Worm (Caenorhabditis elegans) whole organism, young adult: ENCODE data around the gene srg-50.

Experiments used
- B0019.2 ChIP-seq: fragments of 200-800 bp; sonication (Bioruptor generic); conservative IDR thresholded peaks from 2 replicates; pipeline ENCODE4 v1.3.6; 2022; ENCODE audit warnings: missing genetic modification reagents, missing genetic modification characterization, missing compliant biosample characterization
- B0336.3 ChIP-seq: fragments of 200-800 bp; sonication (Bioruptor generic); IDR thresholded peaks from 2 replicates; pipeline ENCODE4 v1.3.6; 2022; ENCODE audit warnings: missing genetic modification characterization, missing compliant biosample characterization
- F10E7.11 ChIP-seq: sonication (generic microtip); optimal IDR thresholded peaks from 2 replicates; lab custom pipeline; 2017; ENCODE audit warnings: mild to moderate bottlenecking, missing genetic modification characterization, moderate library complexity, missing compliant biosample characterization
- F22D6.2 ChIP-seq: sonication (generic microtip); optimal IDR thresholded peaks from 2 replicates; lab custom pipeline; 2016; ENCODE audit warnings: mild to moderate bottlenecking, missing genetic modification characterization, missing compliant biosample characterization
- F37B4.10 ChIP-seq: fragments of 200-800 bp; sonication (Bioruptor generic); IDR thresholded peaks from 2 replicates; pipeline ENCODE4 v1.3.6; 2022; ENCODE audit warnings: missing genetic modification characterization, missing compliant biosample characterization
- F39B2.1 ChIP-seq: fragments of 200-800 bp; sonication (Bioruptor generic); IDR thresholded peaks from 2 replicates; pipeline ENCODE4 v1.3.6; 2022; ENCODE audit warnings: missing genetic modification reagents, missing genetic modification characterization, missing compliant biosample characterization
- F52B5.7 ChIP-seq: sonication (generic microtip); optimal IDR thresholded peaks from 2 replicates; lab custom pipeline; 2016; ENCODE audit warnings: mild to moderate bottlenecking, missing genetic modification characterization, missing compliant biosample characterization
- F57A8.1 ChIP-seq: fragments of 200-800 bp; sonication (Bioruptor generic); optimal IDR thresholded peaks from 2 replicates; lab custom pipeline; 2018; ENCODE audit warnings: mild to moderate bottlenecking, missing genetic modification characterization, moderate library complexity, missing compliant biosample characterization
- F57C9.4 ChIP-seq: sonication (generic microtip); optimal IDR thresholded peaks from 2 replicates; lab custom pipeline; 2017; ENCODE audit warnings: mild to moderate bottlenecking, missing genetic modification characterization, missing compliant biosample characterization
- T26A5.8 ChIP-seq: sonication (generic microtip); optimal IDR thresholded peaks from 2 replicates; lab custom pipeline; 2016; ENCODE audit warnings: missing genetic modification characterization, missing compliant biosample characterization
- Y53G8AR.9 ChIP-seq: fragments of 200-800 bp; sonication (Bioruptor generic); conservative IDR thresholded peaks from 2 replicates; pipeline ENCODE4 v1.3.6; 2022; ENCODE audit warnings: missing genetic modification reagents, missing genetic modification characterization, missing compliant biosample characterization
- Y56A3A.18 ChIP-seq: fragments of 200-800 bp; sonication (Bioruptor generic); IDR thresholded peaks from 2 replicates; pipeline ENCODE4 v1.3.6; 2022; ENCODE audit warnings: missing genetic modification reagents, missing genetic modification characterization, missing compliant biosample characterization
- Y95B8A.8 ChIP-seq: fragments of 200-800 bp; sonication (Bioruptor generic); IDR thresholded peaks from 2 replicates; pipeline ENCODE4 v1.3.6; 2022; ENCODE audit warnings: missing genetic modification reagents, missing genetic modification characterization, missing compliant biosample characterization
- ZK185.1 ChIP-seq: sonication (generic microtip); optimal IDR thresholded peaks from 2 replicates; lab custom pipeline; 2016; ENCODE audit warnings: mild to moderate bottlenecking, missing genetic modification characterization, missing compliant biosample characterization; ENCODE audit not compliant: poor library complexity, severe bottlenecking
- aptf-3 ChIP-seq: fragments of 200-800 bp; sonication (Bioruptor generic); IDR thresholded peaks from 2 replicates; pipeline ENCODE4 v1.3.6; 2022; ENCODE audit warnings: missing genetic modification characterization, missing compliant biosample characterization
- athp-1 ChIP-seq: sonication (generic microtip); optimal IDR thresholded peaks from 2 replicates; lab custom pipeline; 2017; ENCODE audit warnings: mild to moderate bottlenecking, missing genetic modification characterization, missing compliant biosample characterization
- attf-5 ChIP-seq: fragments of 200-800 bp; sonication (Bioruptor generic); optimal IDR thresholded peaks from 2 replicates; lab custom pipeline; 2018; ENCODE audit warnings: mild to moderate bottlenecking, missing genetic modification characterization, missing compliant biosample characterization
- cebp-1 ChIP-seq, 2 experiments: fragments of 200-800 bp in 1 of 2; sonication (Bioruptor generic) in 1 of 2; sonication (generic microtip) in 1 of 2; IDR thresholded peaks in 1 of 2; optimal IDR thresholded peaks in 1 of 2; 2 replicates each; pipeline versions ENCODE4 v1.3.6 to Lab custom; 2017 to 2022; ENCODE audit warnings: missing compliant biosample characterization in 2 of 2, missing genetic modification characterization in 2 of 2, mild to moderate bottlenecking in 1 of 2, missing genetic modification reagents in 1 of 2, moderate library complexity in 1 of 2
- ceh-91 ChIP-seq: fragments of 200-800 bp; sonication (Bioruptor generic); IDR thresholded peaks from 2 replicates; pipeline ENCODE4 v1.3.6; 2022; ENCODE audit warnings: missing genetic modification reagents, missing genetic modification characterization, missing compliant biosample characterization
- dox-1 ChIP-seq: fragments of 200-800 bp; sonication (Bioruptor generic); IDR thresholded peaks from 2 replicates; pipeline ENCODE4 v1.3.6; 2022; ENCODE audit warnings: missing genetic modification reagents, missing genetic modification characterization, missing compliant biosample characterization
- efl-1 ChIP-seq: fragments of 150-350 bp; optimal IDR thresholded peaks from 2 replicates; lab custom pipeline; 2014; ENCODE audit warnings: missing biosample characterization, missing genetic modification reagents, missing genetic modification characterization
- egl-18 ChIP-seq: fragments of 200-800 bp; sonication (Bioruptor generic); IDR thresholded peaks from 2 replicates; pipeline ENCODE4 v1.3.6; 2022; ENCODE audit warnings: missing genetic modification reagents, missing genetic modification characterization, missing compliant biosample characterization
- fkh-3 ChIP-seq: sonication (generic microtip); optimal IDR thresholded peaks from 2 replicates; lab custom pipeline; 2016; ENCODE audit warnings: mild to moderate bottlenecking, missing genetic modification characterization, missing compliant biosample characterization
- hlh-26 ChIP-seq: fragments of 200-800 bp; sonication (Bioruptor generic); conservative IDR thresholded peaks from 2 replicates; pipeline ENCODE4 v1.3.6; 2022; ENCODE audit warnings: missing genetic modification reagents, missing genetic modification characterization, missing compliant biosample characterization
- hmg-20 ChIP-seq: fragments of 200-800 bp; sonication (Bioruptor generic); IDR thresholded peaks from 2 replicates; pipeline ENCODE4 v1.3.6; 2022; ENCODE audit warnings: missing genetic modification reagents, missing genetic modification characterization, missing compliant biosample characterization
- hsf-1 ChIP-seq: fragments of 200-800 bp; sonication (Bioruptor generic); IDR thresholded peaks from 2 replicates; pipeline ENCODE4 v1.3.6; 2022; ENCODE audit warnings: missing genetic modification reagents, missing genetic modification characterization, missing compliant biosample characterization
- lag-1 ChIP-seq: fragments of 200-800 bp; sonication (Bioruptor generic); IDR thresholded peaks from 2 replicates; pipeline ENCODE4 v1.3.6; 2022; ENCODE audit warnings: missing genetic modification reagents, missing genetic modification characterization, missing compliant biosample characterization
- let-607 ChIP-seq, 2 experiments: fragments of 200-800 bp in 1 of 2; sonication (Bioruptor generic) in 1 of 2; sonication (generic microtip) in 1 of 2; optimal IDR thresholded peaks; 2 replicates each; lab custom pipeline; 2016 to 2018; ENCODE audit warnings: mild to moderate bottlenecking in 2 of 2, missing compliant biosample characterization in 2 of 2, missing genetic modification characterization in 2 of 2, moderate library complexity in 2 of 2, missing genotype in 1 of 2
- lin-54 ChIP-seq: fragments of 200-800 bp; sonication (Bioruptor generic); optimal IDR thresholded peaks from 2 replicates; lab custom pipeline; 2018; ENCODE audit warnings: mild to moderate bottlenecking, missing genetic modification characterization, missing compliant biosample characterization
- lsy-27 ChIP-seq: sonication (generic microtip); optimal IDR thresholded peaks from 2 replicates; lab custom pipeline; 2017; ENCODE audit warnings: missing genetic modification characterization, mild to moderate bottlenecking, missing compliant biosample characterization, antibody characterized with exemption, missing genotype, borderline replicate concordance; ENCODE audit not compliant: insufficient read depth
- madf-10 ChIP-seq: sonication (generic microtip); optimal IDR thresholded peaks from 2 replicates; lab custom pipeline; 2016; ENCODE audit warnings: mild to moderate bottlenecking, missing genetic modification characterization, missing compliant biosample characterization
- nhr-179 ChIP-seq: sonication (generic microtip); optimal IDR thresholded peaks from 2 replicates; lab custom pipeline; 2016; ENCODE audit warnings: mild to moderate bottlenecking, missing genetic modification characterization, missing compliant biosample characterization
- nhr-80 ChIP-seq: sonication (generic microtip); optimal IDR thresholded peaks from 2 replicates; lab custom pipeline; 2016; ENCODE audit warnings: missing genetic modification characterization, missing compliant biosample characterization
- nhr-90 ChIP-seq: sonication (generic microtip); optimal IDR thresholded peaks from 2 replicates; lab custom pipeline; 2016; ENCODE audit warnings: missing genotype, mild to moderate bottlenecking, missing genetic modification characterization, missing compliant biosample characterization
- pha-4 ChIP-seq: fragments of 150-350 bp; sonication (generic microtip); optimal IDR thresholded peaks from 2 replicates; lab custom pipeline; 2014; ENCODE audit warnings: missing biosample characterization, missing genetic modification reagents, missing genetic modification characterization
- rcor-1 ChIP-seq: fragments of 200-800 bp; sonication (Bioruptor generic); IDR thresholded peaks from 2 replicates; pipeline ENCODE4 v1.3.6; 2022; ENCODE audit warnings: missing genetic modification reagents, missing genetic modification characterization, missing compliant biosample characterization
- repo-1 ChIP-seq: sonication (generic microtip); optimal IDR thresholded peaks from 2 replicates; lab custom pipeline; 2017; ENCODE audit warnings: mild to moderate bottlenecking, missing genetic modification characterization, missing compliant biosample characterization
- sdz-38 ChIP-seq: sonication (generic microtip); optimal IDR thresholded peaks from 2 replicates; lab custom pipeline; 2016; ENCODE audit warnings: missing genotype, missing genetic modification characterization, missing compliant biosample characterization
- snpc-1.3 ChIP-seq: sonication (generic microtip); optimal IDR thresholded peaks from 2 replicates; lab custom pipeline; 2017; ENCODE audit warnings: missing genetic modification characterization, mild to moderate bottlenecking, missing compliant biosample characterization, antibody characterized with exemption, moderate library complexity, missing genotype, missing genetic modification reagents; ENCODE audit not compliant: insufficient read depth
- somi-1 ChIP-seq: fragments of 200-800 bp; sonication (Bioruptor generic); optimal IDR thresholded peaks from 2 replicates; lab custom pipeline; 2018; ENCODE audit warnings: mild to moderate bottlenecking, missing genetic modification characterization, missing compliant biosample characterization
- tbp1 ChIP-seq: fragments of 200-800 bp; sonication (Bioruptor generic); optimal IDR thresholded peaks from 2 replicates; lab custom pipeline; 2018; ENCODE audit warnings: mild to moderate bottlenecking, missing genetic modification characterization, missing compliant biosample characterization
- tbx-9 ChIP-seq: sonication (generic microtip); optimal IDR thresholded peaks from 2 replicates; lab custom pipeline; 2016; ENCODE audit warnings: borderline replicate concordance, missing genetic modification characterization, inconsistent platforms, missing compliant biosample characterization
- zim-3 ChIP-seq: sonication (generic microtip); optimal IDR thresholded peaks from 2 replicates; lab custom pipeline; 2017; ENCODE audit warnings: mild to moderate bottlenecking, missing genetic modification characterization, moderate library complexity, missing compliant biosample characterization
- ztf-18 ChIP-seq: sonication (generic microtip); optimal IDR thresholded peaks from 2 replicates; lab custom pipeline; 2016; ENCODE audit warnings: missing genotype, mild to moderate bottlenecking, missing genetic modification characterization, missing compliant biosample characterization
- ztf-6 ChIP-seq: fragments of 200-800 bp; sonication (Bioruptor generic); IDR thresholded peaks from 2 replicates; pipeline ENCODE4 v1.3.6; 2022; ENCODE audit warnings: missing genetic modification reagents, missing genetic modification characterization, missing compliant biosample characterization

The srg-50 gene

DNA sequence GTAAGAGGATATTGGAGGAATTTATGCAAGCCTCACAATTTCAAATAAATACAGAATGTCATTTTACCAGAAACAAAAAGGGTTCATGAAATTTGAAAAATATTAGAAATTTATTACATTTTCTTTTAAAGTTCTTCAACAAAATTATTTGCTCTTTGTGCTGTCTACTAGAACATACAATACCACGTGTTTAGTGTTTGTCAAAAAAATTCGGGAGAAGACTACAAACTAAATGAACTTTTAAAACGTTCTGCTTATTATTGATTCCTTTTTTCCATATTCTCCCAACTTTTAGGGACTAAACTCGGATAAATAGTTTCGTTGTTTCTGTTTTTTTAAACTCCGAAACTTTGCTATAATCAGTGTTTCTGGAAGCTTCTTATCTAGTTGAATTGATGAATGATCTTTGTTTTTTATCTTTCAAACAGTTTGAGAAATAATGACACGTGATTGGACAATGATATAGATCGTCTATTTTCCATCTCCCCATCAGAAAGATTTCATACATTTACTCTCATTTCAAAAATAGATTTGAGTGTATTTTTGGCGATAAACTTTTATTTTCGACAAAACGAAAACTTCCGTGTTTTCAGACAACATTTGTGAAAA is 26.2 kb downstream of the srg-50 start (continued):
- TF ChIP-seq F37B4.10 (GFP tag; lab: Robert Waterston, UW): no peak
- TF ChIP-seq let-607 (tag; optimal IDR thresholded peaks at IDR 0.05; lab: Kevin White, UChicago): no peak
- no peak for TF ChIP-seq ztf-6 (GFP tag; lab: Robert Waterston, UW)
- no peak for TF ChIP-seq F22D6.2
- TF ChIP-seq repo-1 (tag; lab: Kevin White, UChicago): no peak
- no peak for TF ChIP-seq nhr-90 (tag; lab: Kevin White, UChicago)
- no peak for TF ChIP-seq rcor-1 (GFP tag; lab: Robert Waterston, UW)
- peak; percentile 65 for TF ChIP-seq hsf-1
- no peak for TF ChIP-seq ceh-91 (GFP tag; lab: Robert Waterston, UW)
- TF ChIP-seq somi-1 (GFP tag; lab: Kevin White, UChicago): no peak

DNA sequence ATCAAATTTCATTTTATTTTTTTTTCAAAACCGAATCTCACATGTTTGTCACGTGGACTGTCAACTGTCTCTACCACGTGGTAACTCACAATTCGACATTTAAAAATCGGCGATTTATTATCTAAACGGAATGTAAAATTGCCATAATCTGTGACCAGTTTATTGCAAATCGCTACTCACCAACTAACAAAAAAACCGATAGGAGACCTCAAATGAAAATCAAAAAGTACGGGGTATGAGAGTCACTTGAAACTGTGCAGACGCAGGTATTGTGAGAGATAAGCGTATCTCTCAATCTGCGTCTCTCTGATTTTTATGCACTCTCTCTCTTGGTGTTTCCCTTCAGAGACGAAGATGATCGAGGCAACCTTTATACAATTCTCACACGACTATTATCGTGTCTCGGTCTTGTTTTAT is 27.2 kb downstream of the srg-50 start:
- TF ChIP-seq nhr-80 (tag; lab: Kevin White, UChicago): peak; percentile 84
- TF ChIP-seq Y95B8A.8 (GFP tag; lab: Robert Waterston, UW): no peak
- TF ChIP-seq F22D6.2: peak; percentile 40
- TF ChIP-seq egl-18 (GFP tag; lab: Robert Waterston, UW): no peak
- TF ChIP-seq lag-1: no peak
- no peak for TF ChIP-seq athp-1
- TF ChIP-seq madf-10: no peak
- TF ChIP-seq snpc-1.3 (tag; lab: Kevin White, UChicago): no peak
- no peak for TF ChIP-seq sdz-38
- TF ChIP-seq zim-3 (tag; lab: Kevin White, UChicago): no peak
- 0 out of 2 replicates have a peak, but pooled peaks have one; percentile 24 for TF ChIP-seq Y56A3A.18 (GFP tag; lab: Robert Waterston, UW)
- no peak for TF ChIP-seq lsy-27 (tag; lab: Kevin White, UChicago)
- TF ChIP-seq F52B5.7: no peak
- no peak for TF ChIP-seq F57C9.4
- TF ChIP-seq Y53G8AR.9 (GFP tag; lab: Robert Waterston, UW): 0 out of 2 replicates have a peak, but pooled peaks have one; percentile 19
- TF ChIP-seq lin-54: peak; percentile 39
- TF ChIP-seq tbp1: peak; percentile 40
- peak; percentile 73 for TF ChIP-seq attf-5 (GFP tag; lab: Kevin White, UChicago)
- TF ChIP-seq ztf-18 (tag; lab: Kevin White, UChicago): peak; percentile 20
- no peak for TF ChIP-seq somi-1 (GFP tag; lab: Kevin White, UChicago)
- TF ChIP-seq B0336.3 (GFP tag; lab: Robert Waterston, UW): peak; percentile 48; the same call in 1 of the 2 replicates
- TF ChIP-seq tbx-9: no peak
- TF ChIP-seq F10E7.11 (tag; lab: Kevin White, UChicago): no peak
- no peak for TF ChIP-seq pha-4 (tag; lab: Kevin White, UChicago)
- TF ChIP-seq dox-1: peak; percentile 49; the same call in 1 of the 2 replicates
- TF ChIP-seq ceh-91 (GFP tag; lab: Robert Waterston, UW): no peak
- TF ChIP-seq F37B4.10 (GFP tag; lab: Robert Waterston, UW): no peak
- no peak for TF ChIP-seq nhr-179
- TF ChIP-seq ZK185.1: peak; percentile 70
- TF ChIP-seq fkh-3 (tag; lab: Kevin White, UChicago): no peak
- no peak for TF ChIP-seq F39B2.1
- TF ChIP-seq F57A8.1 (GFP tag; lab: Kevin White, UChicago): no peak
- no peak for TF ChIP-seq B0019.2
- no peak for TF ChIP-seq cebp-1 (GFP tag; IDR thresholded peaks at IDR 0.05; lab: Robert Waterston, UW)
- peak; percentile 68 for TF ChIP-seq cebp-1 (tag; optimal IDR thresholded peaks at IDR 0.05; lab: Kevin White, UChicago)
- no peak for TF ChIP-seq hmg-20 (GFP tag; lab: Robert Waterston, UW)
- TF ChIP-seq T26A5.8 (tag; lab: Kevin White, UChicago): no peak
- no peak for TF ChIP-seq efl-1
- TF ChIP-seq aptf-3 (GFP tag; lab: Robert Waterston, UW): no peak
- TF ChIP-seq hlh-26 (GFP tag; lab: Robert Waterston, UW): no peak
